Fruit fly (Drosophila melanogaster) whole organism: ENCODE data around the gene Art8.

ENCODE experiments used
- CG8478 ChIP-seq: fragments of >200 bp; optimal IDR thresholded peaks from 2 replicates; lab custom pipeline; 2018; ENCODE audit warnings: inconsistent platforms
- Dll ChIP-seq: fragments of >200 bp; optimal IDR thresholded peaks from 2 replicates; lab custom pipeline; 2017
- EcR ChIP-seq, 2 experiments: fragments of >200 bp; optimal IDR thresholded peaks; 2 replicates each; lab custom pipeline; 2017; ENCODE audit warnings: missing biosample characterization in 2 of 2, missing genetic modification characterization in 2 of 2, missing genetic modification reagents in 2 of 2
- pan ChIP-seq: fragments of >200 bp; optimal IDR thresholded peaks from 2 replicates; lab custom pipeline; 2017
- psq ChIP-seq: fragments of >200 bp; optimal IDR thresholded peaks from 2 replicates; lab custom pipeline; 2017
- usp ChIP-seq: fragments of >200 bp; optimal IDR thresholded peaks from 2 replicates; lab custom pipeline; 2017; ENCODE audit warnings: missing biosample characterization, missing genetic modification characterization, mixed read lengths

Gene Art8

dm6 chr2L:10965962-10966361, 44.9 kb downstream of the Art8 start:
- TF ChIP-seq pan (lab: Kevin White, UChicago) (no peak), usp (GFP tag; lab: Kevin White, UChicago) (no peak), Dll (lab: Kevin White, UChicago) (no peak), EcR (GFP tag; optimal IDR thresholded peaks at IDR 0.05; lab: Kevin White, UChicago) (no peak), psq (lab: Kevin White, UChicago) (no peak), CG8478 (lab: Kevin White, UChicago) (no peak)

- TF ChIP-seq psq (lab: Kevin White, UChicago) (no peak), pan (lab: Kevin White, UChicago) (no peak), EcR (GFP tag; optimal IDR thresholded peaks at IDR 0.05; lab: Kevin White, UChicago) (no peak), CG8478 (lab: Kevin White, UChicago) (no peak), usp (GFP tag; lab: Kevin White, UChicago) (no peak), Dll (lab: Kevin White, UChicago) (no peak)
Observed at dm6 chr2L:10964493-10964892, 46.4 kb downstream of the Art8 start.

DNA sequence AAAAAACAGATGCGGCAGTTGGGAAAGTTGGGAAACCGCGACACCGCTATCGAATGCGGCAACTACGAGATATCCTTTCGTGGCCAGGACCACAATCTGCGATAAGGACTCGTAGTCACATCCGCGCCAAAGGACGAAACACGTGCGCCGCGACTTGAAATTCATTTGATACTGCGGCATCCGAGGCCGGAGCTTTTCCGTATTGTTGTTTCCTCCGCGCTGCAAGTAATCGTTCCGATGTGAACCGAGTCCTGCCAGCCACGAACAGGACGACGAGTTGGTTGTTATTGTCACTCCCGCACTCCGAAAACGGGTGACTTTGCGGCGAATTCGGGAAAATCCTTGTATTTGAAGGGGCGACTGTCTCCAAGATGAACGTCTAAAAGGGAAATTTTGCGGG, 46.9 kb downstream of the Art8 start, which contains the start of gene dpr2:
dpr2 (minus strand) TSS at position 175 of the 400 bp plus-strand sequence.
- TF ChIP-seq Dll (lab: Kevin White, UChicago) (no peak), CG8478 (lab: Kevin White, UChicago) (no peak), EcR (GFP tag; optimal IDR thresholded peaks at IDR 0.05; lab: Kevin White, UChicago) (no peak), usp (GFP tag; lab: Kevin White, UChicago) (no peak), psq (lab: Kevin White, UChicago) (no peak), pan (lab: Kevin White, UChicago) (no peak)
